Worm (Caenorhabditis elegans) whole organism, L2 larva: ENCODE measurements around the gene F14B8.4.
"Not testable (repeated sequence)": the region's sequence is repeated elsewhere in the genome, so short reads cannot be mapped to it uniquely, and the experiment has no call there.

Experiments
- nhr-77 ChIP-seq: fragments of 150-350 bp; optimal IDR thresholded peaks from 2 replicates; lab custom pipeline; 2014; ENCODE audit warnings: missing biosample characterization, missing genetic modification characterization
- ztf-11 ChIP-seq: sonication (generic microtip); optimal IDR thresholded peaks from 2 replicates; lab custom pipeline; 2017; ENCODE audit warnings: missing biosample characterization, missing genetic modification characterization

- TF ChIP-seq ztf-11, nhr-77 (tag; lab: Kevin White, UChicago): not testable (repeated sequence)
Observed at ce11 chrX:6881795-6882194, 18.0 kb downstream of the F14B8.4 start, which contains the start of gene F41C6.6.
